Worm (Caenorhabditis elegans) whole organism, L3 larva: ENCODE results near the gene sra-36.

Experiments
- R02D3.7 ChIP-seq: fragments of 150-350 bp; optimal IDR thresholded peaks from 2 replicates; lab custom pipeline; 2014; ENCODE audit warnings: missing biosample characterization, missing genetic modification characterization
- ZK546.5 ChIP-seq: sonication (generic microtip); optimal IDR thresholded peaks from 2 replicates; lab custom pipeline; 2017; ENCODE audit warnings: missing biosample characterization, missing genetic modification characterization
- aly-2 ChIP-seq: fragments of 150-350 bp; optimal IDR thresholded peaks from 2 replicates; lab custom pipeline; 2014; ENCODE audit warnings: missing biosample characterization, missing genetic modification characterization
- ama-1 ChIP-seq: fragments of 150-350 bp; optimal IDR thresholded peaks from 2 replicates; lab custom pipeline; 2018
- ceh-16 ChIP-seq: sonication (generic microtip); optimal IDR thresholded peaks from 2 replicates; lab custom pipeline; 2017; ENCODE audit warnings: missing biosample characterization, missing genetic modification characterization
- ceh-28 ChIP-seq: fragments of 150-350 bp; optimal IDR thresholded peaks from 2 replicates; lab custom pipeline; 2014; ENCODE audit warnings: missing biosample characterization, missing genetic modification reagents, missing genetic modification characterization
- ceh-82 ChIP-seq: fragments of 150-350 bp; optimal IDR thresholded peaks from 2 replicates; lab custom pipeline; 2014; ENCODE audit warnings: missing biosample characterization, missing genetic modification characterization
- egl-27 ChIP-seq: sonication (generic microtip); optimal IDR thresholded peaks from 4 replicates; lab custom pipeline; 2017; ENCODE audit warnings: missing biosample characterization, missing genetic modification reagents, missing genetic modification characterization
- elt-1 ChIP-seq: fragments of 150-350 bp; optimal IDR thresholded peaks from 2 replicates; lab custom pipeline; 2014; ENCODE audit warnings: missing biosample characterization, missing genetic modification characterization
- elt-3 ChIP-seq, 3 experiments: fragments of 150-350 bp in 1 of 3; sonication (generic microtip) in 2 of 3; optimal IDR thresholded peaks; 2 replicates in 2 of 3; 4 replicates in 1 of 3; lab custom pipeline; 2014 to 2017; ENCODE audit warnings: missing biosample characterization in 3 of 3, missing genetic modification characterization in 3 of 3
- eor-1 ChIP-seq, 2 experiments: fragments of 150-350 bp; optimal IDR thresholded peaks; 2 replicates each; lab custom pipeline; 2014 to 2018; ENCODE audit warnings: missing biosample characterization in 2 of 2, missing genetic modification characterization in 2 of 2
- fkh-10 ChIP-seq: sonication (generic microtip); optimal IDR thresholded peaks from 2 replicates; lab custom pipeline; 2017; ENCODE audit warnings: missing biosample characterization, missing genetic modification reagents, missing genetic modification characterization
- hmg-11 ChIP-seq: sonication (generic microtip); optimal IDR thresholded peaks from 2 replicates; lab custom pipeline; 2016; ENCODE audit warnings: missing genetic modification characterization, missing compliant biosample characterization
- lin-15B ChIP-seq: fragments of 150-350 bp; optimal IDR thresholded peaks from 2 replicates; lab custom pipeline; 2014; ENCODE audit warnings: missing biosample characterization, missing genetic modification characterization
- lin-39 ChIP-seq: fragments of 150-350 bp; optimal IDR thresholded peaks from 2 replicates; lab custom pipeline; 2018; ENCODE audit warnings: missing biosample characterization, missing genetic modification reagents, missing genetic modification characterization
- lsy-12 ChIP-seq: sonication (generic microtip); optimal IDR thresholded peaks from 2 replicates; lab custom pipeline; 2016; ENCODE audit warnings: mild to moderate bottlenecking, missing genetic modification characterization, missing compliant biosample characterization
- mdl-1 ChIP-seq: fragments of 150-350 bp; optimal IDR thresholded peaks from 2 replicates; lab custom pipeline; 2014; ENCODE audit warnings: missing biosample characterization, missing genetic modification characterization
- mml-1 ChIP-seq: fragments of 150-350 bp; sonication (generic microtip); optimal IDR thresholded peaks from 3 replicates; lab custom pipeline; 2014; ENCODE audit warnings: missing biosample characterization, missing genetic modification characterization
- nhr-11 ChIP-seq: fragments of 150-350 bp; optimal IDR thresholded peaks from 2 replicates; lab custom pipeline; 2014; ENCODE audit warnings: missing biosample characterization, missing genetic modification characterization
- nhr-237 ChIP-seq: fragments of 150-350 bp; optimal IDR thresholded peaks from 2 replicates; lab custom pipeline; 2014; ENCODE audit warnings: missing biosample characterization, missing genetic modification characterization
- nhr-25 ChIP-seq: sonication (generic microtip); optimal IDR thresholded peaks from 2 replicates; lab custom pipeline; 2017; ENCODE audit warnings: missing biosample characterization, missing genetic modification characterization
- nhr-28 ChIP-seq: fragments of 150-350 bp; optimal IDR thresholded peaks from 2 replicates; lab custom pipeline; 2014; ENCODE audit warnings: missing biosample characterization, missing genetic modification characterization
- nhr-43 ChIP-seq: sonication (generic microtip); optimal IDR thresholded peaks from 2 replicates; lab custom pipeline; 2016; ENCODE audit warnings: mild to moderate bottlenecking, missing genetic modification characterization, missing compliant biosample characterization; ENCODE audit not compliant: poor library complexity, severe bottlenecking
- nhr-67 ChIP-seq: fragments of 150-350 bp; optimal IDR thresholded peaks from 2 replicates; lab custom pipeline; 2014; ENCODE audit warnings: missing biosample characterization, missing genetic modification characterization
- nhr-76 ChIP-seq: fragments of 150-350 bp; sonication (generic microtip); optimal IDR thresholded peaks from 5 replicates; lab custom pipeline; 2014; ENCODE audit warnings: missing biosample characterization, missing genetic modification characterization
- nhr-77 ChIP-seq: fragments of 150-350 bp; optimal IDR thresholded peaks from 2 replicates; lab custom pipeline; 2014; ENCODE audit warnings: missing biosample characterization, missing genetic modification characterization
- pha-4 ChIP-seq: fragments of 150-350 bp; optimal IDR thresholded peaks from 2 replicates; lab custom pipeline; 2014; ENCODE audit warnings: missing biosample characterization, missing genetic modification reagents, missing genetic modification characterization
- pqm-1 ChIP-seq: fragments of 150-350 bp; optimal IDR thresholded peaks from 2 replicates; lab custom pipeline; 2017; ENCODE audit warnings: missing biosample characterization, missing genetic modification characterization, inconsistent platforms
- sea-2 ChIP-seq: fragments of 150-350 bp; sonication (generic microtip); optimal IDR thresholded peaks from 4 replicates; lab custom pipeline; 2014; ENCODE audit warnings: missing biosample characterization, missing genetic modification reagents, missing genetic modification characterization
- skn-1 ChIP-seq: fragments of 150-350 bp; optimal IDR thresholded peaks from 2 replicates; lab custom pipeline; 2014; ENCODE audit warnings: missing biosample characterization, missing genetic modification characterization
- snpc-4 ChIP-seq: fragments of 150-350 bp; optimal IDR thresholded peaks from 2 replicates; lab custom pipeline; 2014; ENCODE audit warnings: missing biosample characterization, missing genetic modification characterization
- tbx-2 ChIP-seq: sonication (generic microtip); optimal IDR thresholded peaks from 2 replicates; lab custom pipeline; 2016; ENCODE audit warnings: mild to moderate bottlenecking, missing genetic modification characterization, missing compliant biosample characterization
- unc-62 ChIP-seq: fragments of 150-350 bp; sonication (generic microtip); optimal IDR thresholded peaks from 4 replicates; lab custom pipeline; 2014; ENCODE audit warnings: missing biosample characterization, missing genetic modification reagents, missing genetic modification characterization
- zag-1 ChIP-seq: fragments of 150-350 bp; optimal IDR thresholded peaks from 2 replicates; lab custom pipeline; 2014; ENCODE audit warnings: missing biosample characterization, missing genetic modification characterization
- ztf-4 ChIP-seq: fragments of 150-350 bp; optimal IDR thresholded peaks from 2 replicates; lab custom pipeline; 2014; ENCODE audit warnings: missing biosample characterization, missing genetic modification characterization

Gene sra-36

DNA sequence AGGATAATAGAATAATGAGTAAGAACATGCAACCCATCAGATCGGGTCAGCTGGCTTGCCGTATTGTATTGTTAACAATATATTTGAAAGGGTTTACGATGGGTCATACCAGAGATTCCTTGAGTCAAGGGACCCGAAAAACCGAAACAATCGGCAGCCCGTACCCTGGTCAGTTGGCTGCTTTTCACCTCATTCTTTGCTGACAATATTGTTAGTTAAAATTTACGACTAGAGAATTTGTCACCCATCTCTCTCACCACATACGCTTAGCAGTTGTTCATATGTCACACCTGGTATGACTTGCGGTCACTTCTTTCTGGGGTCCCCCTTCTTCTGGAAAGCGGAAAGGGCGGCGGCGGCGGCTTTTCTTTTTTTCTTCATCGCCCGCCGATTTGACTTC is 40.6 kb upstream of the sra-36 start:
- TF ChIP-seq pha-4 (tag; lab: Kevin White, UChicago), result no peak
- TF ChIP-seq ceh-28 (tag; lab: Kevin White, UChicago), result no peak
- no peak for TF ChIP-seq nhr-25 (tag; lab: Kevin White, UChicago)
- no peak for TF ChIP-seq nhr-11 (tag; lab: Kevin White, UChicago)
- no peak for TF ChIP-seq elt-1
- TF ChIP-seq aly-2 (tag; lab: Kevin White, UChicago), result no peak
- TF ChIP-seq nhr-67 (tag; lab: Kevin White, UChicago), result no peak
- TF ChIP-seq tbx-2, result no peak
- TF ChIP-seq nhr-77 (tag; lab: Kevin White, UChicago), result no peak
- no peak for TF ChIP-seq nhr-76 (tag; lab: Kevin White, UChicago)
- no peak for TF ChIP-seq ZK546.5 (tag; lab: Kevin White, UChicago)
- no peak for TF ChIP-seq fkh-10 (GFP tag; lab: Kevin White, UChicago)
- no peak for TF ChIP-seq ceh-16 (tag; lab: Kevin White, UChicago)
- no peak for TF ChIP-seq egl-27 (tag; lab: Kevin White, UChicago)
- TF ChIP-seq ceh-82, result no peak
- TF ChIP-seq mdl-1 (tag; lab: Kevin White, UChicago), result no peak
- no peak for TF ChIP-seq pqm-1 (tag; lab: Kevin White, UChicago)
- TF ChIP-seq zag-1 (tag; lab: Kevin White, UChicago), result no peak

DNA sequence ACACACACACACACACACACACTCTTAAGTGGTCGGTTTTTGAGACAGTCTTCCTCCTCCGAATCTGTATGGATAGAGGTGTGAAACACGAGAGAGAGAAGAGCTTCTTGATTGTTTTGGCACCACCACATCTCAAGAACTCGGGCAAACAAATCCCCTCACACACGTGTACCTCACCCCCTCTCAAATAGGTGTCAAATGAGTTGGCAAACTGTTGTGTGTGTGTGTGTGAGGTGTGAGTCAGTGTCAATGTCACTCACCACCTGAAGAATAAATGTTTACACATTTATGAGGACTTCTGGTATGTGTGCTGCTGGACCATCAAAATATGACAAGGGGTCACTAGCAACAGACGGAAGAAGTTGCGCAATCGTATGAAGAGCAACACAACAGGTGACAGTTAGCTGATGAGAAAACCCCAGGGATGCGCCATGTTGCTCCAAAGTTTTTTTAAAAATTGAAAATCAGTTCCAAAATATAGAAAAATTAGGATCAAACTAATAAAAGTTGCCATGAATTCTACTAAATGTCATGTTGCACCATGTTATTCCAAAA is 39.5 kb upstream of the sra-36 start:
- TF ChIP-seq pha-4 (tag; lab: Kevin White, UChicago), result peak; percentile 77
- no peak for TF ChIP-seq sea-2 (GFP tag; lab: Kevin White, UChicago)

- peak; percentile 58 for TF ChIP-seq unc-62 (GFP tag; lab: Kevin White, UChicago)
- no peak for TF ChIP-seq fkh-10 (GFP tag; lab: Kevin White, UChicago)
Measured at ce11 chrII:4579375-4579774, 38.8 kb upstream of the sra-36 start.

ce11 chrII:4577391-4577790 is 36.9 kb upstream of the sra-36 start:
- no peak for TF ChIP-seq mml-1 (tag; lab: Kevin White, UChicago)
- TF ChIP-seq nhr-43 (tag; lab: Kevin White, UChicago), result no peak
- TF ChIP-seq unc-62 (GFP tag; lab: Kevin White, UChicago), result no peak
- TF ChIP-seq nhr-77 (tag; lab: Kevin White, UChicago), result no peak
- no peak for TF ChIP-seq nhr-237
- TF ChIP-seq ceh-16 (tag; lab: Kevin White, UChicago), result no peak
- no peak for TF ChIP-seq pqm-1 (tag; lab: Kevin White, UChicago)
- no peak for TF ChIP-seq egl-27 (tag; lab: Kevin White, UChicago)
- no peak for TF ChIP-seq lsy-12
- TF ChIP-seq elt-1, result no peak
- TF ChIP-seq sea-2 (GFP tag; lab: Kevin White, UChicago), result no peak
- no peak for TF ChIP-seq elt-3 (tag; optimal IDR thresholded peaks at IDR 0.05; lab: Kevin White, UChicago)
- no peak for TF ChIP-seq ceh-82
- TF ChIP-seq lin-15B (tag; lab: Kevin White, UChicago), result no peak
- TF ChIP-seq ceh-28 (tag; lab: Kevin White, UChicago), result no peak

DNA sequence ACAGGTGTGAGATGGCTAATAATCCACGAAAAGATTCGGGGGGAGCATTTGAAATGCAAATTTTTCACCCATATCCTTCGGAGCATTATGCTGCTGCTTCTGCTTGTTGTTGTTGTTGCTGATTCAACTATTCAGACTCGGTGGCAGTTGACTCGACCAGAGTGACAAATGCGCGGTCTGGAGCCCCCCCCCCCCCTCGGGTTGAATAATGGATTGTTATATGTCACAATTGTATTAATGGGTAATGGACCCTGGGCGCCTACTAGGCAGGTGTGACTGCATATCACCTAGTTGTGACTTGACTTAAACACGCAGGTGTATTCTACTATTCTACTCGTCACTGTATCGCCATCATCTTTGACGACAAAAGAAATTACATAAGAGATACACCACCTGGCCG is 35.0 kb upstream of the sra-36 start:
- TF ChIP-seq ztf-4 (tag; lab: Kevin White, UChicago), result no peak
- no peak for TF ChIP-seq eor-1 (tag; optimal IDR thresholded peaks at IDR 0.05; lab: Kevin White, UChicago)
- TF ChIP-seq lin-39 (tag; lab: Kevin White, UChicago), result peak; percentile 79
- TF ChIP-seq lsy-12, result peak; percentile 25
- TF ChIP-seq elt-1, result no peak
- TF ChIP-seq R02D3.7 (tag; lab: Kevin White, UChicago), result no peak
- no peak for TF ChIP-seq nhr-43 (tag; lab: Kevin White, UChicago)
- TF ChIP-seq ama-1 (lab: Kevin White, UChicago), result no peak
- TF ChIP-seq nhr-237, result no peak
- TF ChIP-seq nhr-76 (tag; lab: Kevin White, UChicago), result no peak
- no peak for TF ChIP-seq lin-15B (tag; lab: Kevin White, UChicago)
- no peak for TF ChIP-seq nhr-67 (tag; lab: Kevin White, UChicago)

ce11 chrII:4574658-4575057 is 34.1 kb upstream of the sra-36 start:
- TF ChIP-seq lin-15B (tag; lab: Kevin White, UChicago), result no peak
- TF ChIP-seq pha-4 (tag; lab: Kevin White, UChicago), result no peak
- TF ChIP-seq snpc-4 (tag; lab: Kevin White, UChicago), result no peak
- TF ChIP-seq skn-1 (tag; lab: Kevin White, UChicago), result no peak
- TF ChIP-seq eor-1 (tag; optimal IDR thresholded peaks at IDR 0.05; lab: Kevin White, UChicago), result no peak
- no peak for TF ChIP-seq lsy-12
- no peak for TF ChIP-seq pqm-1 (tag; lab: Kevin White, UChicago)
- TF ChIP-seq R02D3.7 (tag; lab: Kevin White, UChicago), result no peak
- no peak for TF ChIP-seq nhr-28 (tag; lab: Kevin White, UChicago)
- no peak for TF ChIP-seq nhr-237
- no peak for TF ChIP-seq hmg-11 (tag; lab: Kevin White, UChicago)
- no peak for TF ChIP-seq mdl-1 (tag; lab: Kevin White, UChicago)
- TF ChIP-seq aly-2 (tag; lab: Kevin White, UChicago), result no peak
